ENCODE assay signal across 4 worm cellular contexts in genomic region chrIV:11593415-11594190, ce11.
TF ChIP-seq lines count a peak whose summit lies in the region.

Gene F40F11.3, minus strand, starts transcription at chrIV:11594003.

TF ChIP-seq in whole organism, L2 larva, 48 proteins besides CTCF, POLR2A, EP300 and RAD21 (continues in another document):
- TF ChIP-seq C34F6.9 (tag; optimal IDR thresholded peaks at IDR 0.05; lab: Kevin White, UChicago) (peak; percentile 88), unc-62 (GFP tag; optimal IDR thresholded peaks at IDR 0.05; lab: Kevin White, UChicago) (peak; percentile 16), elt-3 (tag; optimal IDR thresholded peaks at IDR 0.05; lab: Kevin White, UChicago) (no peak), peb-1 (tag; optimal IDR thresholded peaks at IDR 0.05; lab: Kevin White, UChicago) (no peak), ZK546.5 (tag; optimal IDR thresholded peaks at IDR 0.05; lab: Kevin White, UChicago) (no peak), egl-27 (tag; optimal IDR thresholded peaks at IDR 0.05; lab: Kevin White, UChicago) (peak; percentile 51), nhr-21 (tag; optimal IDR thresholded peaks at IDR 0.05; lab: Kevin White, UChicago) (peak; percentile 77), nhr-12 (tag; optimal IDR thresholded peaks at IDR 0.05; lab: Kevin White, UChicago) (no peak), F13H6.1 (tag; optimal IDR thresholded peaks at IDR 0.05; lab: Kevin White, UChicago) (peak; percentile 95), lin-11 (tag; optimal IDR thresholded peaks at IDR 0.05; lab: Kevin White, UChicago) (peak; percentile 25), nhr-10 (tag; optimal IDR thresholded peaks at IDR 0.05; lab: Kevin White, UChicago) (peak; percentile 36), sma-9 (GFP tag; optimal IDR thresholded peaks at IDR 0.05; lab: Kevin White, UChicago) (peak; percentile 93), sma-9 (tag; optimal IDR thresholded peaks at IDR 0.05; lab: Kevin White, UChicago) (no peak), R02D3.7 (tag; optimal IDR thresholded peaks at IDR 0.05; lab: Kevin White, UChicago) (peak; percentile 6), lin-39 (tag; optimal IDR thresholded peaks at IDR 0.05; lab: Kevin White, UChicago) (no peak), lsy-2 (tag; optimal IDR thresholded peaks at IDR 0.05; lab: Kevin White, UChicago) (peak; percentile 53 to 85), ztf-1 (GFP tag; conservative IDR thresholded peaks at IDR 0.05; lab: Robert Waterston, UW) (0 out of 2 replicates have a peak, but pooled peaks have one; percentile 16), nhr-25 (tag; optimal IDR thresholded peaks at IDR 0.05; lab: Kevin White, UChicago) (peak; percentile 85), mab-5 (tag; optimal IDR thresholded peaks at IDR 0.05; lab: Kevin White, UChicago) (peak; percentile 53), dmd-4 (tag; optimal IDR thresholded peaks at IDR 0.05; lab: Kevin White, UChicago) (no peak), Y55F3AM.14 (GFP tag; optimal IDR thresholded peaks at IDR 0.05; lab: Kevin White, UChicago) (no peak), sma-3 (GFP tag; optimal IDR thresholded peaks at IDR 0.05; lab: Kevin White, UChicago) (peak; percentile 75), gmeb-1 (tag; optimal IDR thresholded peaks at IDR 0.05; lab: Kevin White, UChicago) (peak; percentile 65)

TF ChIP-seq in whole organism, L4 larva, 104 proteins besides CTCF, POLR2A, EP300 and RAD21 (continues in another document):
- peak; percentile 59 for TF ChIP-seq gei-8 (GFP tag; optimal IDR thresholded peaks at IDR 0.05; lab: Kevin White, UChicago)
- no peak; the same call in 1 of the 2 replicates for TF ChIP-seq lin-1 (GFP tag; IDR thresholded peaks at IDR 0.05; lab: Robert Waterston, UW)
- TF ChIP-seq egl-43 (GFP tag; IDR thresholded peaks at IDR 0.05; lab: Robert Waterston, UW) = peak; percentile 47; the same call in 1 of the 2 replicates
- no peak for TF ChIP-seq mxl-2 (GFP tag; conservative IDR thresholded peaks at IDR 0.05; lab: Robert Waterston, UW)
- peak; percentile 58 for TF ChIP-seq F10B5.3 (tag; optimal IDR thresholded peaks at IDR 0.05; lab: Kevin White, UChicago)
- TF ChIP-seq egl-27 (tag; optimal IDR thresholded peaks at IDR 0.05; lab: Kevin White, UChicago) = no peak
- TF ChIP-seq spr-1 (tag; optimal IDR thresholded peaks at IDR 0.05; lab: Kevin White, UChicago) = peak; percentile 55
- TF ChIP-seq daf-19 (GFP tag; conservative IDR thresholded peaks at IDR 0.05; lab: Robert Waterston, UW) = peak; percentile 62
- TF ChIP-seq nhr-28 (tag; optimal IDR thresholded peaks at IDR 0.05; lab: Kevin White, UChicago) = peak; percentile 85
- peak; percentile 77 for TF ChIP-seq duxl-1 (tag; optimal IDR thresholded peaks at IDR 0.05; lab: Kevin White, UChicago; ENCODE audit: poor library complexity)
- TF ChIP-seq daf-8 (GFP tag; IDR thresholded peaks at IDR 0.05; lab: Robert Waterston, UW) = no peak
- TF ChIP-seq zip-2 (tag; optimal IDR thresholded peaks at IDR 0.05; lab: Kevin White, UChicago) = no peak
- peak; percentile 69 for TF ChIP-seq nhr-6 (tag; optimal IDR thresholded peaks at IDR 0.05; lab: Kevin White, UChicago)
- TF ChIP-seq nhr-41 (GFP tag; IDR thresholded peaks at IDR 0.05; lab: Robert Waterston, UW) = peak; percentile 63; the same call in 1 of the 2 replicates
- no peak for TF ChIP-seq aly-2 (tag; optimal IDR thresholded peaks at IDR 0.05; lab: Kevin White, UChicago)
- peak; percentile 41 for TF ChIP-seq ceh-28 (tag; optimal IDR thresholded peaks at IDR 0.05; lab: Kevin White, UChicago)
- TF ChIP-seq unc-39 (tag; optimal IDR thresholded peaks at IDR 0.05; lab: Kevin White, UChicago) = no peak
- TF ChIP-seq ceh-44 (GFP tag; IDR thresholded peaks at IDR 0.05; lab: Robert Waterston, UW) = 0 out of 2 replicates have a peak, but pooled peaks have one; percentile 8
- peak; percentile 85 for TF ChIP-seq dve-1 (tag; optimal IDR thresholded peaks at IDR 0.05; lab: Kevin White, UChicago; ENCODE audit: insufficient read depth)
- peak; percentile 67 for TF ChIP-seq lin-38 (GFP tag; IDR thresholded peaks at IDR 0.05; lab: Robert Waterston, UW)
- peak; percentile 96 for TF ChIP-seq aha-1 (tag; lab: Kevin White, UChicago)
- no peak for TF ChIP-seq madf-5 (GFP tag; IDR thresholded peaks at IDR 0.05; lab: Robert Waterston, UW)
- no peak for TF ChIP-seq saeg-2 (GFP tag; IDR thresholded peaks at IDR 0.05; lab: Robert Waterston, UW)
- no peak for TF ChIP-seq ceh-82 (tag; optimal IDR thresholded peaks at IDR 0.05; lab: Kevin White, UChicago)

TF ChIP-seq in whole organism, late embryonic, 69 proteins besides CTCF, POLR2A, EP300 and RAD21 (continues in another document):
- no peak for TF ChIP-seq npax-4 (tag; optimal IDR thresholded peaks at IDR 0.05; lab: Kevin White, UChicago)
- no peak for TF ChIP-seq fkh-6 (tag; optimal IDR thresholded peaks at IDR 0.05; lab: Kevin White, UChicago)
- peak; percentile 23 for TF ChIP-seq ttx-3 (tag; optimal IDR thresholded peaks at IDR 0.05; lab: Kevin White, UChicago)
- TF ChIP-seq elt-4 (tag; optimal IDR thresholded peaks at IDR 0.05; lab: Kevin White, UChicago) = no peak
- TF ChIP-seq sox-4 (tag; optimal IDR thresholded peaks at IDR 0.05; lab: Kevin White, UChicago) = no peak
- peak; percentile 31 for TF ChIP-seq pat-9 (tag; optimal IDR thresholded peaks at IDR 0.05; lab: Kevin White, UChicago)
- TF ChIP-seq tbx-7 (tag; optimal IDR thresholded peaks at IDR 0.05; lab: Kevin White, UChicago) = no peak
- TF ChIP-seq Y22D7AL.16 (tag; optimal IDR thresholded peaks at IDR 0.05; lab: Kevin White, UChicago) = no peak
- TF ChIP-seq pax-1 (tag; optimal IDR thresholded peaks at IDR 0.05; lab: Kevin White, UChicago) = no peak
- TF ChIP-seq hlh-13 (GFP tag; optimal IDR thresholded peaks at IDR 0.05; lab: Kevin White, UChicago) = no peak
- TF ChIP-seq ama-1 (optimal IDR thresholded peaks at IDR 0.05; lab: Kevin White, UChicago) = no peak
- TF ChIP-seq pros-1 (tag; optimal IDR thresholded peaks at IDR 0.05; lab: Kevin White, UChicago) = peak; percentile 76
- TF ChIP-seq ceh-31 (tag; optimal IDR thresholded peaks at IDR 0.05; lab: Kevin White, UChicago) = peak; percentile 58
- TF ChIP-seq ztf-16 (tag; optimal IDR thresholded peaks at IDR 0.05; lab: Kevin White, UChicago) = no peak
- no peak for TF ChIP-seq C08G9.2 (tag; optimal IDR thresholded peaks at IDR 0.05; lab: Kevin White, UChicago)
- TF ChIP-seq rnt-1 (tag; optimal IDR thresholded peaks at IDR 0.05; lab: Kevin White, UChicago) = no peak
- TF ChIP-seq pag-3 (tag; optimal IDR thresholded peaks at IDR 0.05; lab: Kevin White, UChicago; ENCODE audit: borderline replicate concordance) = no peak
- TF ChIP-seq unc-55 (GFP tag; optimal IDR thresholded peaks at IDR 0.05; lab: Kevin White, UChicago) = peak; percentile 86
- TF ChIP-seq ceh-30 (tag; optimal IDR thresholded peaks at IDR 0.05; lab: Kevin White, UChicago) = peak; percentile 37
- TF ChIP-seq unc-86 (tag; optimal IDR thresholded peaks at IDR 0.05; lab: Kevin White, UChicago) = no peak
- TF ChIP-seq ceh-2 (tag; optimal IDR thresholded peaks at IDR 0.05; lab: Kevin White, UChicago) = no peak
- TF ChIP-seq ahr-1 (tag; optimal IDR thresholded peaks at IDR 0.05; lab: Kevin White, UChicago) = no peak
- peak; percentile 16 for TF ChIP-seq ceh-6 (GFP tag; optimal IDR thresholded peaks at IDR 0.05; lab: Kevin White, UChicago)
- TF ChIP-seq syd-9 (tag; optimal IDR thresholded peaks at IDR 0.05; lab: Kevin White, UChicago) = no peak
- no peak for TF ChIP-seq hlh-6 (tag; optimal IDR thresholded peaks at IDR 0.05; lab: Kevin White, UChicago)
- TF ChIP-seq che-1 (tag; optimal IDR thresholded peaks at IDR 0.05; lab: Kevin White, UChicago) = no peak
- TF ChIP-seq nhr-232 (tag; optimal IDR thresholded peaks at IDR 0.05; lab: Kevin White, UChicago) = no peak

TF ChIP-seq in whole organism, mixed stage, embryonic, 35 proteins besides CTCF, POLR2A, EP300 and RAD21 (continues in another document):
- TF ChIP-seq elt-3 (tag; optimal IDR thresholded peaks at IDR 0.05; lab: Kevin White, UChicago) = no peak
- no peak for TF ChIP-seq flh-1 (GFP tag; optimal IDR thresholded peaks at IDR 0.05; lab: Kevin White, UChicago)
- TF ChIP-seq hlh-1 (tag; optimal IDR thresholded peaks at IDR 0.05; lab: Kevin White, UChicago) = peak; percentile 64
- TF ChIP-seq ceh-83 (GFP tag; optimal IDR thresholded peaks at IDR 0.05; lab: Kevin White, UChicago) = no peak
- no peak for TF ChIP-seq blmp-1 (tag; optimal IDR thresholded peaks at IDR 0.05; lab: Kevin White, UChicago)
- no peak for TF ChIP-seq sem-2 (GFP tag; optimal IDR thresholded peaks at IDR 0.05; lab: Kevin White, UChicago)
- peak; percentile 35 for TF ChIP-seq nhr-2 (tag; optimal IDR thresholded peaks at IDR 0.05; lab: Kevin White, UChicago)
- peak; percentile 11 for TF ChIP-seq lin-13 (tag; optimal IDR thresholded peaks at IDR 0.05; lab: Kevin White, UChicago)
- TF ChIP-seq nhr-76 (tag; optimal IDR thresholded peaks at IDR 0.05; lab: Kevin White, UChicago) = no peak
- no peak for TF ChIP-seq tbx-8 (GFP tag; optimal IDR thresholded peaks at IDR 0.05; lab: Kevin White, UChicago)
- TF ChIP-seq ham-2 (GFP tag; optimal IDR thresholded peaks at IDR 0.05; lab: Kevin White, UChicago) = peak; percentile 59
- peak; percentile 98 for TF ChIP-seq pha-4 (tag; optimal IDR thresholded peaks at IDR 0.05; lab: Kevin White, UChicago)
- peak; percentile 87 for TF ChIP-seq unc-62 (GFP tag; optimal IDR thresholded peaks at IDR 0.05; lab: Kevin White, UChicago)
- peak; percentile 24 for TF ChIP-seq bed-3 (GFP tag; optimal IDR thresholded peaks at IDR 0.05; lab: Kevin White, UChicago)
- peak; percentile 12 for TF ChIP-seq mab-5 (tag; optimal IDR thresholded peaks at IDR 0.05; lab: Kevin White, UChicago)
- TF ChIP-seq lsy-2 (tag; optimal IDR thresholded peaks at IDR 0.05; lab: Kevin White, UChicago) = no peak
- TF ChIP-seq ztf-11 (tag; optimal IDR thresholded peaks at IDR 0.05; lab: Kevin White, UChicago) = no peak
- TF ChIP-seq sptf-1 (tag; optimal IDR thresholded peaks at IDR 0.05; lab: Kevin White, UChicago) = no peak
- peak; percentile 65 for TF ChIP-seq cnd-1 (tag; optimal IDR thresholded peaks at IDR 0.05; lab: Kevin White, UChicago)
- peak; percentile 79 for TF ChIP-seq mep-1 (tag; optimal IDR thresholded peaks at IDR 0.05; lab: Kevin White, UChicago)
- TF ChIP-seq lin-32 (GFP tag; optimal IDR thresholded peaks at IDR 0.05; lab: Kevin White, UChicago) = peak; percentile 50
- TF ChIP-seq zip-8 (tag; optimal IDR thresholded peaks at IDR 0.05; lab: Kevin White, UChicago) = peak; percentile 32
- TF ChIP-seq ceh-43 (GFP tag; optimal IDR thresholded peaks at IDR 0.05; lab: Kevin White, UChicago) = no peak
- TF ChIP-seq ceh-39 (tag; optimal IDR thresholded peaks at IDR 0.05; lab: Kevin White, UChicago) = peak; percentile 53
- TF ChIP-seq M03D4.4 (tag; optimal IDR thresholded peaks at IDR 0.05; lab: Kevin White, UChicago) = no peak
- peak; percentile 58 for TF ChIP-seq drap-1 (GFP tag; optimal IDR thresholded peaks at IDR 0.05; lab: Kevin White, UChicago)
- no peak for TF ChIP-seq elt-1 (tag; optimal IDR thresholded peaks at IDR 0.05; lab: Kevin White, UChicago; ENCODE audit: borderline replicate concordance, insufficient read depth)
- peak; percentile 45 for TF ChIP-seq mls-2 (tag; optimal IDR thresholded peaks at IDR 0.05; lab: Kevin White, UChicago)
- TF ChIP-seq nhr-12 (tag; optimal IDR thresholded peaks at IDR 0.05; lab: Kevin White, UChicago) = no peak
- peak; percentile 15 for TF ChIP-seq nhr-28 (tag; optimal IDR thresholded peaks at IDR 0.05; lab: Kevin White, UChicago)
